Fruit fly (Drosophila melanogaster): ENCODE measurements around the gene CG2924.
A peak's percentile ranks its signal among the peaks of the same experiment; 100 is the strongest.

Gene CG2924

DNA sequence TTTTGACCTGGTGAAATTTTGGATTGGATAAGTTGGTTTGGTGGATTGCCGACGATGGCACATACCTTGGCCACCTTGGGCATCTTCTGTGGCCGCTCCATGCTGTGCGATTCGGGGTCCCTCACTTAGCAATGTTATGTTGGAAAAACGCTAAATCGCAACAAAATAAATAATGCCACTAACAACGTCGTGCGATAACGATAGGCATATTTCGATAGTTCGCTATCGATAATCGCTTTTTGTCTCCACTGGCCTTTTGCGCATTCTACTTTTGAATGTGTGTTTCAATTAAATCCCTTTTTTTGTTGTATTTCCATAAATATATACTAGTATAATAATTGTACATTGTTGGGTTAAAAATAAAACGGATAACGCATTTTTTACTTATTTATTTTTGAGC is 20.8 kb downstream of the CG2924 start, which contains the start of gene crn (continued):
- TF ChIP-seq Hsf (GFP tag; optimal IDR thresholded peaks at IDR 0.05) (no peak), wdn (GFP tag; IDR thresholded peaks at IDR 0.05) (no peak), tna (GFP tag; IDR thresholded peaks at IDR 0.05; ENCODE audit: partially characterized antibody) (peak; percentile 85), B-H1 (GFP tag; IDR thresholded peaks at IDR 0.05) (no peak), eve (GFP tag; optimal IDR thresholded peaks at IDR 0.05) (no peak), nerfin-2 (GFP tag; IDR thresholded peaks at IDR 0.05; ENCODE audit: partially characterized antibody) (peak; percentile 82), tx (GFP tag; optimal IDR thresholded peaks at IDR 0.05) (no peak), cas (GFP tag; IDR thresholded peaks at IDR 0.05) (no peak), zen2 (GFP tag; IDR thresholded peaks at IDR 0.05; ENCODE audit: partially characterized antibody) (peak; percentile 71; the same call in 1 of the 3 replicates), croc (GFP tag; conservative IDR thresholded peaks at IDR 0.05) (no peak), CG12659 (GFP tag; optimal IDR thresholded peaks at IDR 0.05) (no peak), peb (GFP tag; IDR thresholded peaks at IDR 0.05) (no peak), mirr (GFP tag; optimal IDR thresholded peaks at IDR 0.05) (no peak), Ets97D (GFP tag; optimal IDR thresholded peaks at IDR 0.05) (no peak), CG2116 (GFP tag; optimal IDR thresholded peaks at IDR 0.05) (peak; percentile 56), so (GFP tag; IDR thresholded peaks at IDR 0.05) (no peak), ab (GFP tag; optimal IDR thresholded peaks at IDR 0.05) (no peak), CG15696 (tag; optimal IDR thresholded peaks at IDR 0.05) (no peak), phol (tag; optimal IDR thresholded peaks at IDR 0.05) (no peak)

DNA sequence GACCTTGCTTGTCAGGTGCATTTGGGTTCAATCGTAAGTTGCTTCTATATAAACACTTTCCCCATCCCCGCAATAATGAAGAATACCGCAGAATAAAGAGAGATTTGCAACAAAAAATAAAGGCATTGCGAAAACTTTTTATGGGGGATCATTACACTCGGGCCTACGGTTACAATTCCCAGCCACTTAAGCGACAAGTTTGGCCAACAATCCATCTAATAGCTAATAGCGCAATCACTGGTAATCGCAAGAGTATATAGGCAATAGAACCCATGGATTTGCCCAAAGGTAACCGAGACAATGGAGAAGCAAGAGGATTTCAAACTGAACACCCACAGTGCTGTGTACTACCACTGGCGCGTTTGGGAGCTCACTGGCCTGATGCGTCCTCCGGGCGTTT is 24.6 kb downstream of the CG2924 start, which contains the start of gene Or2a:
Gene Or2a, plus strand, starts transcription at position 301 of the 400 bp plus-strand sequence.
- no peak for TF ChIP-seq sc (optimal IDR thresholded peaks at IDR 0.05)
- TF ChIP-seq sc (GFP tag; optimal IDR thresholded peaks at IDR 0.05): no peak

DNA sequence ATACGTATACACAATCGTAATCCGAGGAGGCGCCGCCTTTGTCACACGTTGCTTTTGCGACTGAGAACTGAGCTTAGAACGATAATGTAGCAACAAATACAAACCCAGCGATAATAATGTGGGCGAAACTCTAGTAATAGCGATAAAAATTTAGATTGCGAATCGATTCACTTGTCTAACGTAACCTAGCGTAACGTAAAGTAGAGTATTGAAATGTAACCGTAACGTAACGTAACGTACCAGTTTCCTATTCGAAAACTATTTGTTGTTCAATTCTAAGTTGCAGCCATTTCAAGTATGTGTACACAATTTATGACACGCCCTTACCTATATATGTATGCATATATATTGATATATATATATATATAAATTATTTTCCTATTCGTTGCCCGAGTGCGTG is 25.8 kb downstream of the CG2924 start:
- TF ChIP-seq gsb (GFP tag; IDR thresholded peaks at IDR 0.05) (no peak), CG3995 (GFP tag; optimal IDR thresholded peaks at IDR 0.05) (no peak), Sry-β (GFP tag; optimal IDR thresholded peaks at IDR 0.05) (no peak), Elba2 (GFP tag; optimal IDR thresholded peaks at IDR 0.05) (peak; percentile 11), Tbp (GFP tag; optimal IDR thresholded peaks at IDR 0.05) (no peak), CG4424 (GFP tag; optimal IDR thresholded peaks at IDR 0.05) (no peak), CG9437 (GFP tag; optimal IDR thresholded peaks at IDR 0.05) (peak; percentile 97)

DNA sequence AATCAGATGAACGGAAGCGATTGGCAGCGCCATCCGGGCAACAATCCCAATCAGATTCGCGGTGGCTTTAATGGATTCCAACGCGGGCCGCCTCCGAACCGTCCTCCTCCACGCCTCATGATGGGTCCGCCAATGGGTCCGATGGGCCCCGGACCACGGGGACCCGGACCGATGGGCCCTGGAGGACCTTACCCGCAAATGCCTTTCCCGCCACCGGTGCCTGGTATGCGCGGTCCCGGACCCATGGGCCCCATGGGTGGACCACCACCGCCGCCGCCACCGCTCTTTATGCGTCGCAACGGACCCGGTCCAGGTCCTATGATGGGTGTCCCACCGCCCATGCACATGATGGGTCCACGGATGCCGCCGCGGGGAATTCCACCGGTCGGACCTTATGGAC is 27.7 kb downstream of the CG2924 start:
- peak; percentile 76 for TF ChIP-seq Hr39 (optimal IDR thresholded peaks at IDR 0.05)
- no peak for TF ChIP-seq CG10979 (tag; optimal IDR thresholded peaks at IDR 0.05)

DNA sequence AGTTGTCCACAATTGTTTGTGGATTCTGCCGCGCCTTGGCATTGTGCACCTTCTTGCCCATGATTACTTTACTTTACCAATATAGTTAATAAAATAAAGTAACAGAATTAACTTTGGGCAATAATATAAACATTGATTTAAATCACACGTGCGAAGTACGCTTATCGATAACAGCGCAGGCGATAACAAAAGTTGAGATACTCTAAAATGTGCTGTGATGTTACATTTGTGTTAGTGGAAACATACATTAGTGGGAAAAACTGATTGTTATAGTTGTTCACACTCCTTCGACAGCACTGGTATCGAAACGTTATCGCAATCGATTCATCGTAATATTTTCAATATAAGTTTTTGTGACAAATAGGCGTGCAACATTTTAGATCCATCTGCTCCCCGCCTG is 28.7 kb downstream of the CG2924 start, which contains the start of gene kz:
Gene kz, minus strand, starts transcription at position 194 of the 400 bp plus-strand sequence.
- no peak for TF ChIP-seq fru (optimal IDR thresholded peaks at IDR 0.05)
- peak; percentile 92 for TF ChIP-seq Opbp (GFP tag; IDR thresholded peaks at IDR 0.05; ENCODE audit: partially characterized antibody)
- peak; percentile 60 for TF ChIP-seq Ets97D (GFP tag; optimal IDR thresholded peaks at IDR 0.05)
- TF ChIP-seq CG4617 (GFP tag; optimal IDR thresholded peaks at IDR 0.05; ENCODE audit: borderline replicate concordance): peak; percentile 68
- no peak for TF ChIP-seq ftz-f1 (GFP tag; optimal IDR thresholded peaks at IDR 0.05)
- TF ChIP-seq Gug (GFP tag; IDR thresholded peaks at IDR 0.05): no peak
- no peak for TF ChIP-seq CG6765 (GFP tag; optimal IDR thresholded peaks at IDR 0.05)
- TF ChIP-seq MESR4 (GFP tag; optimal IDR thresholded peaks at IDR 0.05): peak; percentile 67
- TF ChIP-seq CG2116 (GFP tag; optimal IDR thresholded peaks at IDR 0.05): peak; percentile 81
- peak; percentile 88 for TF ChIP-seq pzg (GFP tag; optimal IDR thresholded peaks at IDR 0.05)
- peak; percentile 51 for TF ChIP-seq CG9437 (GFP tag; optimal IDR thresholded peaks at IDR 0.05)
- TF ChIP-seq Dp (GFP tag; optimal IDR thresholded peaks at IDR 0.05): peak; percentile 66
- TF ChIP-seq Hr3 (GFP tag; optimal IDR thresholded peaks at IDR 0.05): no peak
- TF ChIP-seq CG13424 (tag; optimal IDR thresholded peaks at IDR 0.05): no peak
- peak; percentile 74 for TF ChIP-seq CG15514 (GFP tag; optimal IDR thresholded peaks at IDR 0.05)
- TF ChIP-seq CG11695 (GFP tag; IDR thresholded peaks at IDR 0.05): no peak
- peak; percentile 94 for TF ChIP-seq CG30020 (tag; optimal IDR thresholded peaks at IDR 0.05)
- TF ChIP-seq row (GFP tag; IDR thresholded peaks at IDR 0.05): peak; percentile 57; the same call in 1 of the 3 replicates
- no peak for TF ChIP-seq Atf-2 (GFP tag; optimal IDR thresholded peaks at IDR 0.05)
- peak; percentile 38; the same call in 1 of the 2 replicates for TF ChIP-seq sob (GFP tag; IDR thresholded peaks at IDR 0.05)

All from whole organism, embryonic.